Worm (Caenorhabditis elegans) whole organism, mixed stage, embryonic: Measurements from ENCODE around the gene Y116A8C.30.
"Not testable (repeated sequence)": the region's sequence is repeated elsewhere in the genome, so short reads cannot be mapped to it uniquely, and the experiment has no call there.

Experiments
- M03D4.4 ChIP-seq: sonication (generic microtip); optimal IDR thresholded peaks from 2 replicates; lab custom pipeline; 2017; ENCODE audit warnings: mild to moderate bottlenecking, missing genetic modification characterization, missing compliant biosample characterization
- bed-3 ChIP-seq: fragments of 200-800 bp; sonication (Bioruptor generic); optimal IDR thresholded peaks from 3 replicates; lab custom pipeline; 2018; ENCODE audit warnings: mild to moderate bottlenecking, missing genetic modification characterization, moderate library complexity, missing compliant biosample characterization
- blmp-1 ChIP-seq: fragments of 150-350 bp; optimal IDR thresholded peaks from 2 replicates; lab custom pipeline; 2014; ENCODE audit warnings: missing biosample characterization, missing genetic modification characterization
- ceh-39 ChIP-seq: fragments of 150-350 bp; optimal IDR thresholded peaks from 2 replicates; lab custom pipeline; 2014; ENCODE audit warnings: missing biosample characterization, missing genetic modification characterization
- ceh-43 ChIP-seq: fragments of 200-800 bp; sonication (Bioruptor generic); optimal IDR thresholded peaks from 2 replicates; lab custom pipeline; 2018; ENCODE audit warnings: mild to moderate bottlenecking, missing genetic modification characterization, moderate library complexity, missing compliant biosample characterization
- ceh-83 ChIP-seq: fragments of 200-800 bp; sonication (Bioruptor generic); optimal IDR thresholded peaks from 2 replicates; lab custom pipeline; 2018; ENCODE audit warnings: mild to moderate bottlenecking, missing genetic modification characterization, missing compliant biosample characterization
- cnd-1 ChIP-seq: fragments of 200-800 bp; sonication (Bioruptor generic); optimal IDR thresholded peaks from 2 replicates; lab custom pipeline; 2018; ENCODE audit warnings: mild to moderate bottlenecking, missing genetic modification characterization, missing compliant biosample characterization
- drap-1 ChIP-seq: fragments of 200-800 bp; sonication (Bioruptor generic); optimal IDR thresholded peaks from 3 replicates; lab custom pipeline; 2018; ENCODE audit warnings: mild to moderate bottlenecking, missing genetic modification characterization, missing compliant biosample characterization
- elt-1 ChIP-seq: sonication (generic microtip); optimal IDR thresholded peaks from 2 replicates; lab custom pipeline; 2017; ENCODE audit warnings: missing genetic modification characterization, mild to moderate bottlenecking, missing compliant biosample characterization, antibody characterized with exemption, moderate library complexity, borderline replicate concordance; ENCODE audit not compliant: insufficient read depth
- elt-3 ChIP-seq: fragments of 150-350 bp; optimal IDR thresholded peaks from 2 replicates; lab custom pipeline; 2014; ENCODE audit warnings: missing biosample characterization, missing genetic modification characterization
- ham-2 ChIP-seq: fragments of 200-800 bp; sonication (Bioruptor generic); optimal IDR thresholded peaks from 2 replicates; lab custom pipeline; 2018; ENCODE audit warnings: mild to moderate bottlenecking, missing genetic modification characterization, missing compliant biosample characterization
- hlh-1 ChIP-seq: fragments of 150-350 bp; optimal IDR thresholded peaks from 2 replicates; lab custom pipeline; 2014; ENCODE audit warnings: missing biosample characterization, missing genetic modification reagents, missing genetic modification characterization
- lin-13 ChIP-seq: fragments of 150-350 bp; optimal IDR thresholded peaks from 2 replicates; lab custom pipeline; 2014; ENCODE audit warnings: missing biosample characterization, missing genetic modification characterization
- lin-32 ChIP-seq: fragments of 200-800 bp; sonication (Bioruptor generic); optimal IDR thresholded peaks from 2 replicates; lab custom pipeline; 2018; ENCODE audit warnings: mild to moderate bottlenecking, missing genetic modification characterization, missing compliant biosample characterization
- lsy-2 ChIP-seq: fragments of 150-350 bp; optimal IDR thresholded peaks from 2 replicates; lab custom pipeline; 2014; ENCODE audit warnings: missing biosample characterization, missing genetic modification characterization
- mab-5 ChIP-seq: fragments of 150-350 bp; optimal IDR thresholded peaks from 2 replicates; lab custom pipeline; 2014; ENCODE audit warnings: missing biosample characterization, missing genetic modification characterization
- mep-1 ChIP-seq: fragments of 150-350 bp; optimal IDR thresholded peaks from 2 replicates; lab custom pipeline; 2017; ENCODE audit warnings: missing biosample characterization, missing genetic modification reagents, missing genetic modification characterization, inconsistent platforms
- mls-2 ChIP-seq: sonication (generic microtip); optimal IDR thresholded peaks from 2 replicates; lab custom pipeline; 2016; ENCODE audit warnings: mild to moderate bottlenecking, missing genetic modification characterization, moderate library complexity, missing compliant biosample characterization
- nhr-12 ChIP-seq: fragments of 150-350 bp; optimal IDR thresholded peaks from 2 replicates; lab custom pipeline; 2014; ENCODE audit warnings: missing biosample characterization, missing genetic modification characterization
- nhr-2 ChIP-seq: fragments of 150-350 bp; optimal IDR thresholded peaks from 2 replicates; lab custom pipeline; 2014; ENCODE audit warnings: missing biosample characterization, missing genetic modification characterization
- nhr-237 ChIP-seq: fragments of 150-350 bp; optimal IDR thresholded peaks from 2 replicates; lab custom pipeline; 2014; ENCODE audit warnings: missing biosample characterization, missing genetic modification characterization
- nhr-28 ChIP-seq: fragments of 150-350 bp; optimal IDR thresholded peaks from 2 replicates; lab custom pipeline; 2014; ENCODE audit warnings: missing biosample characterization, missing genetic modification characterization
- nhr-76 ChIP-seq: sonication (generic microtip); optimal IDR thresholded peaks from 2 replicates; lab custom pipeline; 2017; ENCODE audit warnings: missing biosample characterization, missing genetic modification characterization
- snpc-4 ChIP-seq: fragments of 150-350 bp; optimal IDR thresholded peaks from 2 replicates; lab custom pipeline; 2014; ENCODE audit warnings: missing biosample characterization, missing genetic modification characterization
- sptf-1 ChIP-seq: sonication (generic microtip); optimal IDR thresholded peaks from 2 replicates; lab custom pipeline; 2017; ENCODE audit warnings: mild to moderate bottlenecking, missing genetic modification characterization, moderate library complexity, missing compliant biosample characterization
- tbx-8 ChIP-seq: fragments of 200-800 bp; sonication (Bioruptor generic); optimal IDR thresholded peaks from 2 replicates; lab custom pipeline; 2018; ENCODE audit warnings: mild to moderate bottlenecking, missing genetic modification characterization, moderate library complexity, missing compliant biosample characterization
- unc-120 ChIP-seq: sonication (generic microtip); optimal IDR thresholded peaks from 2 replicates; lab custom pipeline; 2017; ENCODE audit warnings: missing genetic modification characterization, missing compliant biosample characterization; ENCODE audit not compliant: poor library complexity, severe bottlenecking
- unc-62 ChIP-seq: fragments of 150-350 bp; optimal IDR thresholded peaks from 2 replicates; lab custom pipeline; 2014; ENCODE audit warnings: missing biosample characterization, missing genetic modification reagents, missing genetic modification characterization
- zip-8 ChIP-seq: fragments of 150-350 bp; optimal IDR thresholded peaks from 2 replicates; lab custom pipeline; 2014; ENCODE audit warnings: missing biosample characterization, missing genetic modification characterization
- ztf-11 ChIP-seq: fragments of 150-350 bp; optimal IDR thresholded peaks from 2 replicates; lab custom pipeline; 2014; ENCODE audit warnings: missing biosample characterization, missing genetic modification characterization

Gene Y116A8C.30

DNA sequence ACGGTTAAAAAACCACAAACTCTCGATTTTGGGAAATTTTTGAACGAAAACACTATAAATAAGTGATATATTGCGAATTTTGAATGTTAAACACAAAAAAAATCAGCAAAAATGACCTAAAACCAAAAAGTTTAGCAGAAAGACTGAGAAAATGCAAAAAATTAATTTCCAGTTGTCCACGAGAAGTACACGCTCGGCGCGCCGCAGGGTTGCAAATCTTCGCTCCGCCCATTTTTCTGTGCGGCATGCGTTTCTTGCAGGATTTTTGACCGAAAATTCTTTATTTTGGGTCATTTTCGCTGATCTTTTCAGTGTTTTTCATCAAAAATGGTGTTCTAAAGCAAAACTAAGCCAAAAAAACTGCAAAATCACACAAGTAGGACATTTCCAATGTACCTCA lies 18.7 kb downstream of the Y116A8C.30 start:
- TF ChIP-seq ztf-11 = no peak
- no peak for TF ChIP-seq blmp-1 (tag; lab: Kevin White, UChicago)
- TF ChIP-seq drap-1 = no peak
- TF ChIP-seq mls-2 (tag; lab: Kevin White, UChicago) = no peak
- TF ChIP-seq ceh-43 (GFP tag; lab: Kevin White, UChicago) = no peak
- TF ChIP-seq unc-62 (GFP tag; lab: Kevin White, UChicago) = no peak
- no peak for TF ChIP-seq lin-13 (tag; lab: Kevin White, UChicago)
- TF ChIP-seq elt-1 (tag; lab: Kevin White, UChicago) = no peak
- TF ChIP-seq lsy-2 (tag; lab: Kevin White, UChicago) = no peak
- no peak for TF ChIP-seq elt-3 (tag; lab: Kevin White, UChicago)
- no peak for TF ChIP-seq nhr-12 (tag; lab: Kevin White, UChicago)
- TF ChIP-seq M03D4.4 = no peak
- TF ChIP-seq hlh-1 (tag; lab: Kevin White, UChicago) = no peak
- no peak for TF ChIP-seq nhr-28
- TF ChIP-seq, all 35 proteins: peak for 0

DNA sequence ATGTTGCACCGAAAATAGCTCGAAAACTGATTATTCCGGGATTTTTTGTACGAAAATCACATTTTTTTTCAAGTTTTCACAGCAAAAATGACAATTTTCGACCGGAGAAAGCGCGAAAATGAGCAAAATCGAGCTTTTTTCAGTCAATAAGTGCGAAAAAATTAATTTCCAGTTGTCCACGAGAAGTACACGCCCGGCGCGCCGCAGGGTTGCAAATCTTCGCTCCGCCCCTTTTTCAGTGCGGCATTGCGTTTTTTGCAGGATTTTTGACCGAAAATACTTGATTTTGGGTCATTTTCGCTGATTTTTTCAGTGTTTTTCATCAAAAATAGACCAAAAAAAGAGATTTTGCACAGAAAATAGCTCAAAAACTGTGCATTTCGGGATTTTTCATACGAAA lies 19.2 kb downstream of the Y116A8C.30 start:
- TF ChIP-seq lin-32 (no peak), mep-1 (no peak), unc-62 (GFP tag; lab: Kevin White, UChicago) (no peak), nhr-12 (tag; lab: Kevin White, UChicago) (no peak), zip-8 (no peak), sptf-1 (tag; lab: Kevin White, UChicago) (no peak), hlh-1 (tag; lab: Kevin White, UChicago) (no peak), ham-2 (GFP tag; lab: Kevin White, UChicago) (no peak), lin-13 (tag; lab: Kevin White, UChicago) (no peak), ceh-83 (GFP tag; lab: Kevin White, UChicago) (no peak), nhr-2 (tag; lab: Kevin White, UChicago) (no peak), nhr-76 (tag; lab: Kevin White, UChicago) (no peak), unc-120 (tag; lab: Kevin White, UChicago) (no peak), mls-2 (tag; lab: Kevin White, UChicago) (no peak), nhr-237 (tag; lab: Kevin White, UChicago) (no peak), ceh-43 (GFP tag; lab: Kevin White, UChicago) (no peak)

DNA sequence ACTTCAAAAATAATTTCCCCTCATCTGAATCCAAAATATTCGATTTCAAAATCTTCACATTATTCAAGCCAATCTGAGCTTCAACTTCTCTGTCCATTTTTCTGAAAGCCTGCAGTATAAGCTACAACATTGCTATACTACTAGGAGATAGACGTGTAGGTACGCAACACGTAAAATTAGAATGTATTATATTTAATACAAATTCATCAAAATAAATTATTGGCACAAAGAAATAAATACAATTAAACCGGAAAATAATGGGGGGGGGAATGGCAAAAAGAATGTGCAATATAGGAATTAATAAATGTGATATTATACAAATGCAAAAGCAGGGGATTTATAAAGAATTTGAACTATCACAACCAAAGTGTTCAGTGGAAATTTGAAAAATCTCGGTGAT lies 24.9 kb downstream of the Y116A8C.30 start, which contains the start of gene Y116A8C.25:
Y116A8C.25 (minus strand) TSS at position 101 of the 400 bp plus-strand sequence.
- TF ChIP-seq ceh-39 (tag; lab: Kevin White, UChicago) (no peak), blmp-1 (tag; lab: Kevin White, UChicago) (no peak), tbx-8 (GFP tag; lab: Kevin White, UChicago) (no peak), snpc-4 (no peak), ceh-43 (GFP tag; lab: Kevin White, UChicago) (no peak), drap-1 (no peak), M03D4.4 (no peak)

DNA sequence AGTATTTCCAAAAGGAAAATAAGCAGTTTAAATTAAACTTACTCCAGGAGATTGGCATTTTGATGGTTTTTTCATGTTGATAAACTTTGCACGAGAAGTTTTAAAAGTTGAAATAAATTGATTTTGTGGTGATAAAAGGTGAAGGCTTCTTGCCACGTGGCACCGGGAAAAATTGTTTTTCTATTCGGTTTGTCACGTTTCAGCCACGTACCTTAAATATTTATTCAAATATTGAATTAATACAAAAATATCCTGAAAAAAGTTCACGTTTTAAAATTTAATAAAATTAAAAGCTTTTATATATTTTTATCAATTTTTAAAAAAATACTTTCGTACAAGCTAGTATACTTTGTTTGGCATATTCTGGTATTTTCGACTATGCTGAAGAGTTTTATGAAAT lies 32.7 kb downstream of the Y116A8C.30 start, which contains the start of gene Y116A8C.24:
Y116A8C.24 (minus strand) TSS at position 101 of the 400 bp plus-strand sequence.
- TF ChIP-seq elt-3 (tag; lab: Kevin White, UChicago); ceh-39 (tag; lab: Kevin White, UChicago); cnd-1: not testable (repeated sequence)

DNA sequence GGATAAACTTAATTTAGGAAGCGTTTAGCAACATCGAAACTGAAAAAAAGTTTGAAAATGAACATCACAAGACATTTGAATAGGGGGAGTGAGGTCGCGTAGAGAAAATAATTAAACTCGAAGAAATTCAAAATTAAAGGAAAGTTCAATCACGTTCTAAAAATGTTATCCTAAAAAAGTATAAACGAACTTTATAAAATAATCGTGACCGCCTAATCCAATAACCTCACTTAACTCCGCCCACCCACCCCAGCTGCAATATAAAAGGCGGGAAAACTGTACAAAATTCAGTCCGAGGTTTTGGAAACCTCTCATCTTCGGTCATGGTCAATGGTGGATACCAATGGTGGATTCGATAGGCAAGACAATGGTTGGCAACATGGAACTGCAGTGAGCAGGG lies 38.6 kb downstream of the Y116A8C.30 start, which contains the start of gene Y116A8C.465:
Y116A8C.465 (plus strand) TSS at position 301 of the 400 bp plus-strand sequence.
- TF ChIP-seq nhr-237 (tag; lab: Kevin White, UChicago); ham-2 (GFP tag; lab: Kevin White, UChicago); mab-5: not testable (repeated sequence)
- TF ChIP-seq, all 35 proteins: peak for 0; not testable (repeated sequence) for 35

DNA sequence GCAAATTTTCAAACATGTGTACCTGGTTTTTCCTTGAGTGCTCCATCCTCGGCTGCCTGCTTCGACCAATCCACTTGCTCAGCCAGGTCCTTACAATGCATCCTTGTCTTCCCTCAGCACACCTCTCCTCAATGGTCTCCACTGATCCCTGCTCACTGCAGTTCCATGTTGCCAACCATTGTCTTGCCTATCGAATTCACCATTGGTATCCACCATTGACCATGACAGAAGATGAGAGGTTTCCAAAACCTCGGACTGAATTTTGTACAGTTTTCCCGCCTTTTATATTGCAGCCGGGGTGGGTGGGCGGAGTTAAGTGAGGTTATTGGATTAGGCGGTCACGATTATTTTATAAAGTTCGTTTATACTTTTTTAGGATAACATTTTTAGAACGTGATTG lies 39.8 kb downstream of the Y116A8C.30 start, which contains the start of gene Y116A8C.467:
Y116A8C.467 (minus strand) TSS at position 101 of the 400 bp plus-strand sequence.
- not testable (repeated sequence) for TF ChIP-seq nhr-237 (tag; lab: Kevin White, UChicago); mab-5; bed-3 (GFP tag; lab: Kevin White, UChicago)
